Worm (Caenorhabditis elegans): ENCODE data around the gene rrp-8.

rrp-8 gene

DNA sequence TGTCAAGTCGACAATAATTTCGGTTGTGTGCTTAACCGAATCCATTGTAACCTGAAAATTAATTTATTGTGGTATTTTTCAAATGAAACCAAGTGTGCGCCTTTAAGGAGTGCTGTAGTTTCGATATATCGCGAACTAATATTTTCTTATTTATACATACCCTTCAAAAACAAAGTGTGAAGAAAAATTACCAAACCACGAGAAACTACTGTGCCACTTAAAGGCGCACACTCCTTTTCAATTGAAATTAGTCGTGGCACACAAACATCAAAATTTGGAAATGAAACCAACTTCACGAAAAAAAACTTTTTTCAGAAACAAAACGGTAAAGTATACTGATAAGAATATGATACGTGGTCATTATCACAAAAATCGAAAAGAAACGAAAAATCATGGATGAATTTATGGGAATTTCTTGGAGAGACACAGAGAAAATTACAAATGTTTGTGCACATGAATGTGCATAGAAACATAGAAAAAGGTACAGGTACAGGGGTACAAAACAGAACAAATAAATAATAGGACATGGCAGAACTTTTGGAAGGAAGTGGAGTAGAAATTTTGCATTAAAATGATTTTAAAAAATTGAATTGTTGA, 13.1 kb upstream of the rrp-8 start, which contains the start of gene spl-1:
spl-1 (minus strand) TSS at position 51 of the 597 bp plus-strand sequence.
- TF ChIP-seq med-1 (GFP tag; optimal IDR thresholded peaks at IDR 0.05; ENCODE audit: insufficient read depth) (no peak), klf-2 (GFP tag; conservative IDR thresholded peaks at IDR 0.05) (no peak), flt-1 (GFP tag; IDR thresholded peaks at IDR 0.05) (no peak), cog-1 (tag; optimal IDR thresholded peaks at IDR 0.05) (no peak), ref-1 (GFP tag; conservative IDR thresholded peaks at IDR 0.05) (no peak), ztf-29 (GFP tag; IDR thresholded peaks at IDR 0.05) (no peak), T22C8.4 (GFP tag; IDR thresholded peaks at IDR 0.05) (no peak), ztf-23 (GFP tag; IDR thresholded peaks at IDR 0.05) (no peak), tab-1 (GFP tag; IDR thresholded peaks at IDR 0.05) (no peak)

DNA sequence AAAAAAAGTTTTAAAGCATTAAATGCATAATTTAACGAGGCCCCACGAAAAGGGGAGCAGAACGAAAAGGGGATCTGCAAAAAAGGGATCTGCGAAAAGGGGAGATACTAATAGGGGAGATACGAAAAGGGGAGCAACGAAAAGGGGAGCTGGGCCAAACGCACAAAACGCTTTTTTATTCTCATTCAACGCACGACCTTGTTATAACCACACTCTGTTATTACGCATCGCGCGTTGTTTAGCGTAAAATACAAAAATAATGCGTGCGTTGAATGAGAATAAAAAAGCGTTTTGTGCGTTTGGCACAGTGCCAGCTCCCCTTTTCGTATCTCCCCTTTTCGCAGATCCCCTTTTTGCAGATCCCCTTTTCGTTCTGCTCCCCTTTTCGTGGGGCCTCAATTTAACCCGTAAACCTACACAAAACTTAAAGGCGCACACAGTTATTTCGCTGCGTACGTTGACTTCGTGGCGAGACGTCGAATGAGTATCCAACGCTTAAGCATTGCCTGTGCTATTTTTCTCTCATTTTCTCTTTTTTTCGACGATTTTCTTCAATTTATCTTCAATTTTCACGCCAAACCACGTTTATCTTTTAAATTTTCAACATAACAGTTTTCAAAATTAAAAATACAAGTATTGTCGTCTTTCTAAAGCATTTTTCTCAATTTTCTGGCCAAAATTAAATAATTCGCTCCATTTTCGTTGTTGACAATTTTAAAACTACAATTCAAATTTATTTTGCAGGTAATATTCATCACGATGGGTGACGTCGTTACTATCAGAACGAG, 11.0 kb upstream of the rrp-8 start, which contains the start of gene rps-24:
rps-24 (plus strand) TSS at position 738 of the 788 bp plus-strand sequence.
- peak; percentile 72 for TF ChIP-seq T22C8.4 (GFP tag; IDR thresholded peaks at IDR 0.05)
- peak; percentile 87 for TF ChIP-seq klf-2 (GFP tag; conservative IDR thresholded peaks at IDR 0.05)
- 0 out of 2 replicates have a peak, but pooled peaks have one; percentile 39 for TF ChIP-seq ref-1 (GFP tag; conservative IDR thresholded peaks at IDR 0.05)
- peak; percentile 84 for TF ChIP-seq cog-1 (tag; optimal IDR thresholded peaks at IDR 0.05)
- peak; percentile 78; the same call in 1 of the 2 replicates for TF ChIP-seq tab-1 (GFP tag; IDR thresholded peaks at IDR 0.05)
- TF ChIP-seq ztf-29 (GFP tag; IDR thresholded peaks at IDR 0.05): peak; percentile 85
- peak; percentile 93 for TF ChIP-seq ztf-23 (GFP tag; IDR thresholded peaks at IDR 0.05)
- TF ChIP-seq flt-1 (GFP tag; IDR thresholded peaks at IDR 0.05): peak; percentile 86

DNA sequence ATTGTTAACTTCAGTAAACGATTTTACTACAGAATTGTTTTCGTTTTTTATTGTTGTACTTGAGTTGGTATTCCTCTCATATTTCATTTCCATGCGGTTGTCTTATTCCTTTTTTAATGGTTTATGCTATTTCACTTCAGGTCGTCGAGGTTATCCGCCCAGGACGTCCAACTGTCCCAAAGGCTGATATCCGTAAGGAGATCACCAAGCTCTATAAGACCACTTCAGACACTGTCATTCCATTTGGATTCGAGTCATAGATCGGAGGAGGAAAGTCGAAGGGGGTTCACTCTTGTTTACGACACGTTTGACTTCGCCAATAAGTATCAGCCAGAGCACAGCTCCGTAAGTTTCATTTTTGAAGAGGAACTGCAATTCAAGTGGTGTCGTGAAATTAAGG, 9.8 kb upstream of the rrp-8 start, which contains the start of gene T07A9.14:
T07A9.14 (plus strand) TSS at position 124 of the 400 bp plus-strand sequence.
- TF ChIP-seq med-1 (GFP tag; optimal IDR thresholded peaks at IDR 0.05; ENCODE audit: insufficient read depth): no peak
- TF ChIP-seq ztf-23 (GFP tag; IDR thresholded peaks at IDR 0.05): no peak
- TF ChIP-seq flt-1 (GFP tag; IDR thresholded peaks at IDR 0.05): no peak
- no peak for TF ChIP-seq T22C8.4 (GFP tag; IDR thresholded peaks at IDR 0.05)
- no peak for TF ChIP-seq ztf-29 (GFP tag; IDR thresholded peaks at IDR 0.05)
- no peak for TF ChIP-seq klf-2 (GFP tag; conservative IDR thresholded peaks at IDR 0.05)
- no peak for TF ChIP-seq ref-1 (GFP tag; conservative IDR thresholded peaks at IDR 0.05)
- no peak for TF ChIP-seq cog-1 (tag; optimal IDR thresholded peaks at IDR 0.05)
- no peak for TF ChIP-seq tab-1 (GFP tag; IDR thresholded peaks at IDR 0.05)

DNA sequence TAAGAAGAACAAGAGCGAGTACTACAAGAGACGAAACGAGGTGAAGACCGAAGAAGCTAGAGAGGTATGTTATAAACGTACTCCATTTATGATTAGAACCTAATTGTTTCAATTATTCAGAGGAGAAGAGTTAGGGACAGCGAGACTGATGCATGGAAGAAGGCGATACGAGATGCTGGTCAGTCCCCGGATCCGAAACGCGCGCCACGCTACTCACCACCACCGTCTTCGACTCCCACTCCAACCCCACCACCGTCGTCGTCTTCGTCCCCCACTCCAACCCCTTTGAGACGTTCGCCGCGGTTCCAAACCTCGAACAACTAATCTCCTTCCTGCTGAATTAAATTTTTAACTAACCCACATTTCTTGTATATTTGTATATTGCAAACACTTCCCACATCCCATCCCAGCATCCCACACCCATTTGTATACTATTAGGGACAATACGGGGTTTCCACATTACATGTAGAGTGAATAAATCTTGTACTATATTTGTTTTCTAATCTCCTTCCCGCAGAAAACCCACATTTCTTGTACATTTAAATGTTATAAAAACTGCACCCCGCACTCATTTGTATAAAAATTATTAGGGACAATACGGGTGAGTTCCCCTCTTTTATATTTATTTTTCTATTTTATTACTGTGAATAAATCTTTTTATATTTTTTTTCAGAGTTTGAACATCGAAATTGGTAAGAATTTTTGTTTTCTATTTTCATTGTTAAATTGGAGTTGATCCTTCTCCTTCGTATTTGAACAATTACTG, 8.9 kb upstream of the rrp-8 start:
- TF ChIP-seq cog-1 (tag; optimal IDR thresholded peaks at IDR 0.05): no peak
- TF ChIP-seq klf-2 (GFP tag; conservative IDR thresholded peaks at IDR 0.05): no peak
- TF ChIP-seq med-1 (GFP tag; optimal IDR thresholded peaks at IDR 0.05; ENCODE audit: insufficient read depth): no peak
- TF ChIP-seq T22C8.4 (GFP tag; IDR thresholded peaks at IDR 0.05): no peak
- TF ChIP-seq ztf-29 (GFP tag; IDR thresholded peaks at IDR 0.05): no peak
- TF ChIP-seq tab-1 (GFP tag; IDR thresholded peaks at IDR 0.05): no peak
- TF ChIP-seq ref-1 (GFP tag; conservative IDR thresholded peaks at IDR 0.05): no peak
- no peak for TF ChIP-seq flt-1 (GFP tag; IDR thresholded peaks at IDR 0.05)
- no peak for TF ChIP-seq ztf-23 (GFP tag; IDR thresholded peaks at IDR 0.05)

DNA sequence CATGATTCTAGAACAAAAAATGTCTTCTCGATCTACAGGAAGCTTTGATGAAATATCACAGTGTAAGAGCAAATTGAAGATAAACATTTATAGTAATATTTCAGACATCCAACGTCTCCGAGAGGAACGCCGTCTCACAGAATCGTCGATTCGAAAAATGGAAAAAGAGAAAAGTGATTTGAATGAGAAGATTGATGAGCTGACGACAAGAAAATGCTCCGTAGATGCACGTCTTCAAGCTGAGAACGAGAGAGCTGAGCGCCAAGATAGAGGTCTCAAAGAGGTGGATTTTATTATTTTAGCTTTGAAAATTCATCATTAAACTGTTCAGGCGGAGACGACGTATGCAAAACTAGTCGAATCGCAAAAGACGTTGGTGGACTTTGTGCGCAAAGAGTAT, 8.3 kb upstream of the rrp-8 start, which contains the start of gene ssna-1:
ssna-1 (plus strand) TSS at position 12 of the 400 bp plus-strand sequence.
- 0 out of 2 replicates have a peak, but pooled peaks have one; percentile 38 for TF ChIP-seq flt-1 (GFP tag; IDR thresholded peaks at IDR 0.05)
- TF ChIP-seq cog-1 (tag; optimal IDR thresholded peaks at IDR 0.05): no peak
- TF ChIP-seq klf-2 (GFP tag; conservative IDR thresholded peaks at IDR 0.05): no peak
- TF ChIP-seq ref-1 (GFP tag; conservative IDR thresholded peaks at IDR 0.05): no peak
- TF ChIP-seq T22C8.4 (GFP tag; IDR thresholded peaks at IDR 0.05): no peak
- no peak for TF ChIP-seq ztf-23 (GFP tag; IDR thresholded peaks at IDR 0.05)
- no peak for TF ChIP-seq ztf-29 (GFP tag; IDR thresholded peaks at IDR 0.05)
- no peak for TF ChIP-seq med-1 (GFP tag; optimal IDR thresholded peaks at IDR 0.05; ENCODE audit: insufficient read depth)
- no peak for TF ChIP-seq tab-1 (GFP tag; IDR thresholded peaks at IDR 0.05)

DNA sequence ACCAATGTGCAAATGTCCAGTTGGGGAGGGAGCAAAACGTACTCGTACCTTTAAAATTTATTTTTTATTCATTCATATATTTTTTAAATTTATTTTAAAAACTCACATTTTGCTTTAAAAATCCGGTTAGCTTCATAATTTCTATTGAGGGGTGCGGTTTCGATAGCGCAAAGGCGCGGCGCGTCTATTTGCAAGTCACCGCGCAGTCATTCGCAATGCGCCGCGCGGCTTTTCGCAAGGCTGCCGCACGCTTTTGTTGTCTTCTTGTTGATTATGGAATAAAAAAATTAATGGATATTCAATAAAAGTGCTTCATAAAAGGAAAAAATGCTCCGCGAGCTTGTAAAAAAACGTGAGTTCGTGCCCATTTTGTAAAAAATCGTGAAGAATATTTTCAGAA, 6.1 kb upstream of the rrp-8 start, which contains the start of the genes ears-2 and uncp-18:
ears-2 (minus strand) TSS at position 190 of the 400 bp plus-strand sequence.
uncp-18 (plus strand) TSS at position 282 of the 400 bp plus-strand sequence.
- TF ChIP-seq ztf-23 (GFP tag; IDR thresholded peaks at IDR 0.05) (peak; percentile 98), ztf-29 (GFP tag; IDR thresholded peaks at IDR 0.05) (peak; percentile 97), klf-2 (GFP tag; conservative IDR thresholded peaks at IDR 0.05) (peak; percentile 99), tab-1 (GFP tag; IDR thresholded peaks at IDR 0.05) (peak; percentile 97), cog-1 (tag; optimal IDR thresholded peaks at IDR 0.05) (peak; percentile 95), med-1 (GFP tag; optimal IDR thresholded peaks at IDR 0.05; ENCODE audit: insufficient read depth) (peak; percentile 98), flt-1 (GFP tag; IDR thresholded peaks at IDR 0.05) (peak; percentile 95), T22C8.4 (GFP tag; IDR thresholded peaks at IDR 0.05) (peak; percentile 96), ref-1 (GFP tag; conservative IDR thresholded peaks at IDR 0.05) (peak; percentile 87)

DNA sequence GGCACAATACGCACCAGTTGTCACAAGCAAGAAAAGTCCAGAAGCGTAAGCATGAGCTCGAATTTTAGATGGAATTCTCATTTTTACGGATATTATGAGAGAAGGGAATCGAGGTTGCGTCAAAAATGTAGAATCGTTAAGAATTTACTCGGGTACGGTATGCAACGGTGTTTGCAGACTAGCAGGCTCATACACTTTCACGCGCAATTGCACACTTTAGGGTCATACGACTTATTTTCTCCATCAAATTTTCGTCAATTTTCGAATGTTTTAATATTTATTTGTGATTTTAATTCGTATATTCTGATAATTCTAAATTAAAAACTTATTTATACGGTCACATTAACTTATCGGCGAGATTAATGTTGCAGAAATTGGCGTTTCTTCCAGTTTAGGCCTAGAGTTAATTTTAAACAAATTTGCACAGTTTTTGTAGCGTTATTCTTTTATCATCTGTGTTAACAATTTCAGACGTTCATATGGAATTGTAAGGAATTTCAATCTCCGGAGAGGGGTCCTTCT, 2.9 kb upstream of the rrp-8 start, which contains the start of the genes T07A9.15 and nog-1:
T07A9.15 (minus strand) TSS at position 138 of the 522 bp plus-strand sequence.
nog-1 (plus strand) TSS at position 472 of the 522 bp plus-strand sequence.
- TF ChIP-seq flt-1 (GFP tag; IDR thresholded peaks at IDR 0.05): 0 out of 2 replicates have a peak, but pooled peaks have one; percentile 57
- no peak for TF ChIP-seq tab-1 (GFP tag; IDR thresholded peaks at IDR 0.05)
- TF ChIP-seq ztf-29 (GFP tag; IDR thresholded peaks at IDR 0.05): no peak
- no peak for TF ChIP-seq T22C8.4 (GFP tag; IDR thresholded peaks at IDR 0.05)
- peak; percentile 27; the same call in 1 of the 2 replicates for TF ChIP-seq ztf-23 (GFP tag; IDR thresholded peaks at IDR 0.05)

DNA sequence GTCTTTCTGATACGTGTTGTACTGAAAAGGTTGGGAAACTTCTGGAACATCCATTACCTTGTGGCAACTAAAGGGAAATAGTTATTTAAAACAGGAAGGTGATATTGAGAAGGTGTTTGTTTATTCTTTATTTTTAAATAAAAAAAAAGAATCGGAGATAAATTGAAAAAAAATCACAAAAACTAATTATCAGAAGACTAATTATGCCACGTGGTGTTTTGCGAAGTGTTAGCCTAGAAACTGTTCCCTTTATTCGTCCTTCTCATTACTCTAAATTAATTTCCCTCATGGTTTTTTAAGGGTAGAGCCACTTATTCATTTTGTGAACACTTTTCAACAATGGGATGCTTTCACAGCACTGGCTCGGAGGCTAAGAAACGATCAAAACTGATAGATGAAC, 5.0 kb downstream of the rrp-8 start, which contains the start of gene gpa-4:
gpa-4 (plus strand) TSS at position 301 of the 400 bp plus-strand sequence.
- TF ChIP-seq flt-1 (GFP tag; IDR thresholded peaks at IDR 0.05): no peak
- TF ChIP-seq ztf-29 (GFP tag; IDR thresholded peaks at IDR 0.05): no peak
- TF ChIP-seq cog-1 (tag; optimal IDR thresholded peaks at IDR 0.05): no peak
- TF ChIP-seq ztf-23 (GFP tag; IDR thresholded peaks at IDR 0.05): no peak
- TF ChIP-seq ref-1 (GFP tag; conservative IDR thresholded peaks at IDR 0.05): no peak
- TF ChIP-seq med-1 (GFP tag; optimal IDR thresholded peaks at IDR 0.05; ENCODE audit: insufficient read depth): no peak
- TF ChIP-seq T22C8.4 (GFP tag; IDR thresholded peaks at IDR 0.05): no peak

All from whole organism, midembryonic.